Fruit fly (Drosophila melanogaster): ENCODE results near the gene RpS10b.

Gene RpS10b

DNA sequence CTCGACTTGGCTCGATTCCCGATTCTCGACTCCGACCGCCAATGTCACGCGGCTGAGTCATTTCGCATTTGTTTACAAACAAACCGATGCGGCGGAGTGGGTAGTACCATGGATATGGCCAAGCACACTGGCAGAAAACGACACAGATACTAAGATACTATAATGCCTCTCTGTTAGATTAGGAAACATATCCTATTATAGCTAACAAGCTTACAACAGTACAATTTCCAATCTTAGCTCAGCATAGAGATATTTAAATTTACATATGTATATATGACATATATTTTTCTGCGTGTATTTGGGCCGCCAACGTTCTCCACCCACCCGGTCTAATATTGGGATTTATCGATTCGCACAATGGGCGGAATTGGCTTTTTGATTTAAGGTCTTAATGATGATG is 6.1 kb downstream of the RpS10b start (continued):
- TF ChIP-seq CG17385 (GFP tag; optimal IDR thresholded peaks at IDR 0.05) (peak; percentile 69), ERR (GFP tag; optimal IDR thresholded peaks at IDR 0.05) (no peak), HLH4C (GFP tag; IDR thresholded peaks at IDR 0.05; ENCODE audit: partially characterized antibody) (0 out of 3 replicates have a peak, but pooled peaks have one; percentile 20), CG8089 (GFP tag; optimal IDR thresholded peaks at IDR 0.05) (no peak), ci (GFP tag; IDR thresholded peaks at IDR 0.05) (peak; percentile 80), CG1233 (GFP tag; optimal IDR thresholded peaks at IDR 0.05) (peak; percentile 52), dan (GFP tag; IDR thresholded peaks at IDR 0.05) (0 out of 2 replicates have a peak, but pooled peaks have one; percentile 23), wor (GFP tag; IDR thresholded peaks at IDR 0.05) (peak; percentile 48; the same call in 1 of the 2 replicates), Hey (tag; optimal IDR thresholded peaks at IDR 0.05) (no peak), Aef1 (GFP tag; IDR thresholded peaks at IDR 0.05) (peak; percentile 77), sd (tag; optimal IDR thresholded peaks at IDR 0.05) (peak; percentile 25), CG7928 (GFP tag; optimal IDR thresholded peaks at IDR 0.05) (peak; percentile 16), Dip3 (GFP tag; optimal IDR thresholded peaks at IDR 0.05) (peak; percentile 51), CG16813 (GFP tag; IDR thresholded peaks at IDR 0.05; ENCODE audit: partially characterized antibody) (no peak), tup (GFP tag; optimal IDR thresholded peaks at IDR 0.05) (no peak), Kr (GFP tag; optimal IDR thresholded peaks at IDR 0.05) (no peak), nerfin-1 (tag; optimal IDR thresholded peaks at IDR 0.05) (peak; percentile 23), Dref (GFP tag; IDR thresholded peaks at IDR 0.05) (0 out of 2 replicates have a peak, but pooled peaks have one; percentile 26), CG4424 (GFP tag; optimal IDR thresholded peaks at IDR 0.05) (peak; percentile 77), wdn (GFP tag; IDR thresholded peaks at IDR 0.05) (peak; percentile 67), vfl (GFP tag; optimal IDR thresholded peaks at IDR 0.05) (peak; percentile 29), NFAT (GFP tag; IDR thresholded peaks at IDR 0.05) (peak; percentile 73), CG15479 (GFP tag; optimal IDR thresholded peaks at IDR 0.05) (no peak), CG11398 (GFP tag; optimal IDR thresholded peaks at IDR 0.05) (no peak), eyg (GFP tag; optimal IDR thresholded peaks at IDR 0.05) (no peak), CG4820 (GFP tag; optimal IDR thresholded peaks at IDR 0.05) (peak; percentile 67), CG9609 (GFP tag; optimal IDR thresholded peaks at IDR 0.05) (no peak), Dek (tag; optimal IDR thresholded peaks at IDR 0.05) (peak; percentile 64), MBD-R2 (GFP tag; IDR thresholded peaks at IDR 0.05) (peak; percentile 75), H15 (GFP tag; IDR thresholded peaks at IDR 0.05) (peak; percentile 69; the same call in 2 of the 3 replicates), CG10209 (GFP tag; optimal IDR thresholded peaks at IDR 0.05) (peak; percentile 59), klu (GFP tag; IDR thresholded peaks at IDR 0.05) (peak; percentile 74), repo (GFP tag; optimal IDR thresholded peaks at IDR 0.05) (peak; percentile 43), CG14667 (GFP tag; IDR thresholded peaks at IDR 0.05) (peak; percentile 60), amos (GFP tag; IDR thresholded peaks at IDR 0.05; ENCODE audit: partially characterized antibody) (no peak), CG8765 (GFP tag; IDR thresholded peaks at IDR 0.05) (peak; percentile 39; the same call in 1 of the 2 replicates), CG13123 (GFP tag; optimal IDR thresholded peaks at IDR 0.05) (peak; percentile 35), sr (GFP tag; IDR thresholded peaks at IDR 0.05) (peak; percentile 72; the same call in 2 of the 3 replicates), Hmx (GFP tag; optimal IDR thresholded peaks at IDR 0.05) (no peak), abd-A (tag; optimal IDR thresholded peaks at IDR 0.05) (peak; percentile 13), Drgx (GFP tag; IDR thresholded peaks at IDR 0.05) (peak; percentile 84), CG10431 (GFP tag; optimal IDR thresholded peaks at IDR 0.05) (no peak), CG12942 (GFP tag; optimal IDR thresholded peaks at IDR 0.05) (peak; percentile 48), CG1647 (GFP tag; optimal IDR thresholded peaks at IDR 0.05) (peak; percentile 47), CG17612 (GFP tag; IDR thresholded peaks at IDR 0.05) (no peak), pan (optimal IDR thresholded peaks at IDR 0.05) (no peak), pan (GFP tag; optimal IDR thresholded peaks at IDR 0.05 in 1 of 2, IDR thresholded peaks at IDR 0.05 in 1 of 2) (peak in 1 of 2 experiments; percentile 83), CG5180 (GFP tag; optimal IDR thresholded peaks at IDR 0.05) (peak; percentile 36), Gsc (GFP tag; IDR thresholded peaks at IDR 0.05) (no peak), CTCF (GFP tag; optimal IDR thresholded peaks at IDR 0.05) (peak; percentile 1), Jarid2 (GFP tag; optimal IDR thresholded peaks at IDR 0.05) (peak; percentile 41), CG1602 (GFP tag; optimal IDR thresholded peaks at IDR 0.05) (peak; percentile 39)

Data from whole organism, embryonic.